Worm (Caenorhabditis elegans): ENCODE measurements around the gene npax-1.

npax-1 gene

ce11 chrII:7353027-7353426, 21.9 kb upstream of the npax-1 start:
- TF ChIP-seq nhr-12 (tag; optimal IDR thresholded peaks at IDR 0.05) (no peak), ceh-82 (tag; optimal IDR thresholded peaks at IDR 0.05) (no peak), tbx-2 (tag; optimal IDR thresholded peaks at IDR 0.05) (no peak), skn-1 (tag; optimal IDR thresholded peaks at IDR 0.05) (no peak), ceh-9 (tag; optimal IDR thresholded peaks at IDR 0.05) (no peak), lsy-12 (tag; optimal IDR thresholded peaks at IDR 0.05) (no peak)

DNA sequence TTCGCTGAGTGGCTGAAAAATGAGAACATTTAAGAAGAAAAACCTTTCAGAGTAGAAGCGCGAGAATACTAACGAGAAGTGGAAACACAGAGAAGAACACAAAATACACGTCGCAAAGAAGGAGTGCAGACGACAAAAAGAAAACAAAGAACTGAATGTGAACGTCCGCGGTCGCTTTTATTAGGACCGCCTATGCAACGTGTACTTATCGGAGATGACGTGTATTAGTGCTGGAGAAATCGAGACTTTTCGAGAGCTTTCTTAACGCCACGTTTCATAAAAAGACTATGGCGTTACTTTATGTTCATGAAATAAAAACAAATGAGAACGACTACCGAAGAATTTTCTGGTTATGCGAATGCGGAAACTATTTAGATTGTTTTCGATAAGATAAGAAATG, 21.4 kb upstream of the npax-1 start, which contains the start of gene hsp-4:
Gene hsp-4 (minus strand): TSS at position 139 of the 400 bp plus-strand sequence.
- TF ChIP-seq daf-12 (tag; optimal IDR thresholded peaks at IDR 0.05) = no peak
- TF ChIP-seq sea-2 (GFP tag; optimal IDR thresholded peaks at IDR 0.05) = no peak
- no peak for TF ChIP-seq ztf-11 (tag; optimal IDR thresholded peaks at IDR 0.05)
- TF ChIP-seq elt-2 (tag; optimal IDR thresholded peaks at IDR 0.05) = peak; percentile 43
- peak; percentile 67 for TF ChIP-seq nhr-25 (tag; optimal IDR thresholded peaks at IDR 0.05)
- peak; percentile 2 for TF ChIP-seq ceh-28 (tag; optimal IDR thresholded peaks at IDR 0.05)
- TF ChIP-seq nfya-1 (tag; optimal IDR thresholded peaks at IDR 0.05; ENCODE audit: insufficient read depth) = peak; percentile 46
- TF ChIP-seq nhr-23 (tag; optimal IDR thresholded peaks at IDR 0.05) = peak; percentile 63

- TF ChIP-seq egl-5 (tag; optimal IDR thresholded peaks at IDR 0.05) (no peak), zag-1 (tag; optimal IDR thresholded peaks at IDR 0.05) (no peak), nhr-43 (tag; optimal IDR thresholded peaks at IDR 0.05; ENCODE audit: poor library complexity, severe bottlenecking) (no peak)
Measured at ce11 chrII:7348063-7348462, 16.9 kb upstream of the npax-1 start.

DNA sequence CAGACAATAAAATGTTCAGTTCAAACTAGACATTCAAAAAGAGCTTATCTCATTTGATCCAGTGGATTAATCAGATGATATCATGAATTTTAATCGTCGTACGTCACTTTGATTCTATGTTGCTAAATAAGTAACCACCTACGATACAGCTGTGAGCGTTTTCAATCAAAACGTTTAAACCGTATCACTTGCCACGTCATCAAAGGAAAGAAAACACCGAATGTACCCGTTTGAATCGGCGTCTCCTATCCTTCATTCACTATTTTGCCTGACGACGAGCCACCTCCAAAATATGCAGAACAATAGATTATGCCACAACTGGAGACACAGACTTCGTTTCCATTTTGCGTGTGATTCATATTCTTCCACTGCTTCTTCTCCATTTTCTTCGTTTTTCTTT, 14.7 kb upstream of the npax-1 start:
- TF ChIP-seq ama-1 (optimal IDR thresholded peaks at IDR 0.05) = peak; percentile 84
- no peak for TF ChIP-seq unc-39 (tag; optimal IDR thresholded peaks at IDR 0.05)

ce11 chrII:7343668-7344067, 12.5 kb upstream of the npax-1 start:
- TF ChIP-seq lin-39 (tag; optimal IDR thresholded peaks at IDR 0.05) (peak; percentile 34), ama-1 (optimal IDR thresholded peaks at IDR 0.05) (peak; percentile 86), ceh-9 (tag; optimal IDR thresholded peaks at IDR 0.05) (no peak)

DNA sequence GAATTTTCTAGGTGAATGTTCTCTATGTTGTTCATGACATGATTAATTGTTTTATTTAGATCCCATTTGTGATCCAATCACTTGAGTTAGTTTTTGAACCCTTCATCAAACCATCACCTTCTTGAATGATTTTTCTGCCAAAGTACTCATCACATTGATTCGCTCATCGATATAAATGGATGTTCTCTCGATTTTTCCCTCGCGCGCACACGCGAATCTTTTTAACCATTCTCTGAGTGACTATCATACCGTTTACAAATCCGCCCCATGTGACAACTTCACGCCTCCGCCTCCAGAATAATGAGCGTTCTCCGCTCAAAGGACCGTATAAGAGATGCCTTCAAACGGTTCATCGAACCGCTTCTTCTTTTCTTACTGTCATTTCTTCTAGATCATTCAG, 11.8 kb upstream of the npax-1 start:
- peak; percentile 63 for TF ChIP-seq nhr-23 (tag; optimal IDR thresholded peaks at IDR 0.05)
- peak; percentile 50 for TF ChIP-seq mdl-1 (tag; optimal IDR thresholded peaks at IDR 0.05)
- TF ChIP-seq nhr-43 (tag; optimal IDR thresholded peaks at IDR 0.05; ENCODE audit: poor library complexity, severe bottlenecking) = peak; percentile 89
- peak; percentile 48 for TF ChIP-seq ama-1 (optimal IDR thresholded peaks at IDR 0.05)
- no peak for TF ChIP-seq ztf-4 (tag; optimal IDR thresholded peaks at IDR 0.05)
- peak; percentile 0 for TF ChIP-seq R02D3.7 (tag; optimal IDR thresholded peaks at IDR 0.05)

- TF ChIP-seq nhr-11 (tag; optimal IDR thresholded peaks at IDR 0.05) = no peak
- TF ChIP-seq eor-1 (tag; optimal IDR thresholded peaks at IDR 0.05) = no peak
- TF ChIP-seq nhr-25 (tag; optimal IDR thresholded peaks at IDR 0.05) = no peak
- no peak for TF ChIP-seq pqm-1 (tag; optimal IDR thresholded peaks at IDR 0.05)
- no peak for TF ChIP-seq ceh-16 (tag; optimal IDR thresholded peaks at IDR 0.05)
Measured at ce11 chrII:7341572-7342303, 10.6 kb upstream of the npax-1 start.

ce11 chrII:7340703-7341102, 9.6 kb upstream of the npax-1 start:
- TF ChIP-seq lin-39 (tag; optimal IDR thresholded peaks at IDR 0.05) (no peak), ama-1 (optimal IDR thresholded peaks at IDR 0.05) (peak; percentile 65), pha-4 (tag; optimal IDR thresholded peaks at IDR 0.05) (peak; percentile 73)

All from whole organism, L3 larva.